Fruit fly (Drosophila melanogaster) whole organism, wandering third instar larva: Measurements from ENCODE around the gene CG18628.

Source experiments
- CG32264 ChIP-seq: fragments of 200-800 bp; sonication (Bioruptor generic); optimal IDR thresholded peaks from 2 replicates; lab custom pipeline; 2016; ENCODE audit warnings: missing biosample characterization, missing genetic modification characterization
- GATAd ChIP-seq: sonication (Bioruptor generic); optimal IDR thresholded peaks from 2 replicates; lab custom pipeline; 2016; ENCODE audit warnings: missing biosample characterization, missing genetic modification characterization
- Hr83 ChIP-seq: fragments of 200-300 bp; sonication (Bioruptor generic); optimal IDR thresholded peaks from 2 replicates; lab custom pipeline; 2016; ENCODE audit warnings: missing biosample characterization, mild to moderate bottlenecking, missing genetic modification characterization, moderate library complexity; ENCODE audit not compliant: poor library complexity, severe bottlenecking
- OdsH ChIP-seq: fragments of 200-800 bp; sonication (Bioruptor generic); optimal IDR thresholded peaks from 2 replicates; lab custom pipeline; 2016; ENCODE audit warnings: missing biosample characterization, mild to moderate bottlenecking, missing genetic modification characterization
- Rel ChIP-seq, 2 experiments: fragments of 200-800 bp; sonication (Bioruptor generic) in 1 of 2; optimal IDR thresholded peaks; 2 replicates in 1 of 2; 3 replicates in 1 of 2; lab custom pipeline; 2016 to 2019; ENCODE audit warnings: mild to moderate bottlenecking in 2 of 2, missing biosample characterization in 2 of 2, missing genetic modification characterization in 2 of 2, moderate library complexity in 1 of 2
- brk ChIP-seq: fragments of 200-800 bp; sonication (Bioruptor generic); optimal IDR thresholded peaks from 2 replicates; lab custom pipeline; 2016; ENCODE audit warnings: missing biosample characterization, mild to moderate bottlenecking, missing genetic modification characterization
- dmrt93B ChIP-seq: fragments of 200-800 bp; sonication (Bioruptor generic); optimal IDR thresholded peaks from 2 replicates; lab custom pipeline; 2018; ENCODE audit warnings: missing biosample characterization, mild to moderate bottlenecking, missing genetic modification characterization
- fru ChIP-seq: fragments of 200-800 bp; sonication (Bioruptor generic); optimal IDR thresholded peaks from 3 replicates; lab custom pipeline; 2016; ENCODE audit warnings: missing biosample characterization, mild to moderate bottlenecking, missing genetic modification characterization
- h ChIP-seq: fragments of 200-800 bp; sonication (Bioruptor generic); optimal IDR thresholded peaks from 3 replicates; lab custom pipeline; 2016; ENCODE audit warnings: missing biosample characterization, mild to moderate bottlenecking, missing genetic modification characterization
- psq ChIP-seq: fragments of 200-800 bp; sonication (Bioruptor generic); optimal IDR thresholded peaks from 3 replicates; lab custom pipeline; 2017; ENCODE audit warnings: missing biosample characterization, mild to moderate bottlenecking, missing genetic modification characterization, moderate library complexity
- rgr ChIP-seq: fragments of 200-800 bp; sonication (Bioruptor generic); optimal IDR thresholded peaks from 3 replicates; lab custom pipeline; 2016; ENCODE audit warnings: missing biosample characterization, mild to moderate bottlenecking, missing genetic modification characterization
- usp ChIP-seq: fragments of >200 bp; optimal IDR thresholded peaks from 2 replicates; lab custom pipeline; 2017; ENCODE audit warnings: missing biosample characterization, missing genetic modification characterization
- woc ChIP-seq: sonication (Bioruptor generic); optimal IDR thresholded peaks from 2 replicates; lab custom pipeline; 2016; ENCODE audit warnings: missing biosample characterization, mild to moderate bottlenecking, missing genetic modification characterization

- TF ChIP-seq CG32264 (GFP tag; lab: Kevin White, UChicago) (no peak), woc (GFP tag; lab: Kevin White, UChicago) (peak; percentile 15), dmrt93B (GFP tag; lab: Kevin White, UChicago) (no peak), rgr (GFP tag; lab: Kevin White, UChicago) (peak; percentile 51), Rel (GFP tag; optimal IDR thresholded peaks at IDR 0.05; lab: Kevin White, UChicago) (no peak), Rel (tag; optimal IDR thresholded peaks at IDR 0.05; lab: Kevin White, UChicago) (no peak), Hr83 (no peak), OdsH (peak; percentile 47), psq (GFP tag; lab: Kevin White, UChicago) (no peak), usp (GFP tag; lab: Kevin White, UChicago) (no peak), GATAd (no peak), h (peak; percentile 17), brk (no peak), fru (no peak)
Observed at dm6 chr3L:10679711-10680154, 40.2 kb downstream of the CG18628 start.
